Fruit fly (Drosophila melanogaster): Measurements from ENCODE around the gene CG13760.
"Not testable (repeated sequence)": the region's sequence is repeated elsewhere in the genome, so short reads cannot be mapped to it uniquely, and the experiment has no call there.

Gene CG13760

DNA sequence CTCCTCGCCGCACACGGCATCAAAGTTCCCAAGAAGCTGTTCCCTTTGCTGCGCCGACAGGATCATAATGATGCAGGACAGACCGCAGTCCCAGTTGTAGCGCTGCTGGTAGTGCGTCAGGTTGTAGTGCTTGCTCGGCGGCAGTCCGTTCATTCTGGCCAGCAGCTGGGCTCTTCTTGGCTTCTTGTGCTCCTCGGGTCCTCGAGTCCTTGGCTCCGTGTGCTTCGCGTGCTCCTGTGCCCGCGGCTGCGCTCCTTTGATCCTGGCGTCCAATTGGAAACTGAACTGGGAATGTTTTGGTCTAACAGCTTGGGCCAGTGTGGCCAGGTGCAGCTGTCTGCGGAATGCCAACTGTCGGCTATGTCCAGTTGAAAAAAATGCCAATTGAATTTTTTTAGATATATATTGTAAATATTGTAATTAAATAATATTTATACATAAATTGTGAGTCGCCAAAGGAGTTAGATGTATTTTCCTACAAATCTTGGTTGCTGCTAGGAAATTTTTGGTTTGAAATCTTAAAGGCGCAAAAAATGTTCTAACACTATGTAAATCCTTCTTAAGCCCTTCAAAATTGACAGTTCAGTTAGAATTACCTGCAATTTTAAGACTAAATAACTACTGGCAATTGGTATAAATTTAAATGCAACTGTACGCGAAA, at the start of gene CG13760:
Gene CG13760 (minus strand): TSS at position 645 of the 661 bp plus-strand sequence.
- TF ChIP-seq CG17801 (GFP tag; optimal IDR thresholded peaks at IDR 0.05; ENCODE audit: partially characterized antibody): no peak

DNA sequence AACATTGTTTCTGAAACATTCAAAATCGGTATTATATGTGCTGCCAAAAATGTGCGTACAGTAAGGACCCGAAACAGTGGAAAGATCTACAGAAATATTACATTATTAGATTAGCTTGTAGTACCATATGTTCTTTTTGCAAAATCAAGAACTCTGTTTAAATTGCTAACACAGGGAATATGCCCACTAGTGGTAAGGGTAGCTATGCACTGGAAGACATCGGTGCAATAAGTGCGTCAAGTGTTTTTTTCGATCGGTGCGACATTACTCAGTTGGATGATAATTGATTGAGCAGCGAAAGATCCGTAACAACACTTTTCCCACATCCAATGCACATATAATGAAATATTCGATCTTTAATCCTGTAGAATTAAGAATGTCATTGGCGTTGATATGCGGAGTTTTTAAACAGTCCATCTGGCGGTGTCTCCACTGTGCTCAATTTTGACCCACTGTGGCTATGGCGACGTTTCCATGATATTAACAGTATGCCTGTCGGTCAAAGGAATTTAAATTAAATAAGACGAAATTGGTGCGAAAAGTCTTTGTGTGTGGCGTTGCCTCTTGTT, 49.7 kb upstream of the CG13760 start:
- TF ChIP-seq CG17801 (GFP tag; optimal IDR thresholded peaks at IDR 0.05; ENCODE audit: partially characterized antibody): no peak

DNA sequence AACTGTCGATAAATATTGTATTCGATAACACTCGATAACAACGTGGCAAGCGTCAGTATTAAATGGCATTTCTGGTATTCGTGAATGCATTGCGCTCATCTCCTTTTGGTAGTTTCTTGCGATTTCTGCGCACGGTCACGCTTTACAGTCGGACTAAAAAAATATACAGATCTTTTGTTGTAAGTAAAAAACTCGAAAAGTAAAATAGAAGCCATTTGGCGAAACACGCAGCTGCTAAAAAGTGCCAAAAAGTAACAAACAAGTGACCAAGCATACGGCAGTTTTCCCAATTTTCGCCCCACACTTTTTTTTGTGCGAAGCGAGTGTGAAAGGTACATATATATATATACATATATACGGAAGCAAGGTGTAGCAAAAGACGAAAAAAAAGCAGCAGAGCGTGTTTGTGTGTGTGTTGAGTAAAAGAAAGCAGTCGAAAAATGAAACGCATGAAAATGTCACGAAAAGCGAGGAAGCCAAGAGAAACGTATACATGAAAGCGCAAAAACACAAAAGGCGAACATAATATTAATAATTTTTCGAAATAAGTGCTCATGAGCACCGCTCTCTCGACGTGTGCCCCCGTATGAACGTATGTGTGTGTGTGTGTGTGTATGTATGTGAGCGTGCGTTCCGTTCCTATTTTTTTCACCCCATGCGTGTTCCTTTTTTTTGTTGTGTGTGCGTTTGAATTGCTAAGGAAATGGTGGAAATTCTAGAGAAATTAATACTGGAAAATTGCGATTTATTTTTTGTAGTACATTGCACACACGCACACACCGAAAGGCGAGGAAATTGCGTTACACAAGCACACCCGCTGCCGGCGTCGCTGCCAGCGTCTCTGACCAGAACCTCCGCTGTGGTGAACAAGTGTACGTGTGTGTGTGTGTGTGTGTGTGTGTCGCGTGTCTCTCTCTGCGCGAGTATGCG, 48.6 kb upstream of the CG13760 start, which contains the start of gene sgg:
Gene sgg (plus strand): TSS at position 106 of the 930 bp plus-strand sequence.
- peak; percentile 13 for TF ChIP-seq CG17801 (GFP tag; optimal IDR thresholded peaks at IDR 0.05; ENCODE audit: partially characterized antibody)

DNA sequence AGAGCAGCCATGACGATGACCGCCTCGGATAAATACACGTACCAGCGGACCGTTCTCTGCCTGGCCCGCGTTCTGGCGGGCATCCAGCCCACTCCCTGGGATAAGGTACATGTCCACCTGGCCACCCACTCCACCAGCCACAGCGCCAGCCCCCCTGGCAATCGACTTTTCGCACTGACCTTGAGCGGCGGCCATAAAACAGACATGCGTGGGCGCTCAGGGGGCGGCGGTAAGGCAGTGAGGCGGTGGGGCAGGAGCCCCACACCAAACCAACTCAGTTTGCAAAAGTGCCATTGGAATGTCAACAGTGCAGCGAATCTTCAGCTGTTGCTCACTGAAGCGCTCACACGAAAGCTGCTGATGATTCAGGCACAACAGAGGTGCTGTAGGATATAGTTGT, 39.5 kb upstream of the CG13760 start:
- no peak for TF ChIP-seq CG17801 (GFP tag; optimal IDR thresholded peaks at IDR 0.05; ENCODE audit: partially characterized antibody)

DNA sequence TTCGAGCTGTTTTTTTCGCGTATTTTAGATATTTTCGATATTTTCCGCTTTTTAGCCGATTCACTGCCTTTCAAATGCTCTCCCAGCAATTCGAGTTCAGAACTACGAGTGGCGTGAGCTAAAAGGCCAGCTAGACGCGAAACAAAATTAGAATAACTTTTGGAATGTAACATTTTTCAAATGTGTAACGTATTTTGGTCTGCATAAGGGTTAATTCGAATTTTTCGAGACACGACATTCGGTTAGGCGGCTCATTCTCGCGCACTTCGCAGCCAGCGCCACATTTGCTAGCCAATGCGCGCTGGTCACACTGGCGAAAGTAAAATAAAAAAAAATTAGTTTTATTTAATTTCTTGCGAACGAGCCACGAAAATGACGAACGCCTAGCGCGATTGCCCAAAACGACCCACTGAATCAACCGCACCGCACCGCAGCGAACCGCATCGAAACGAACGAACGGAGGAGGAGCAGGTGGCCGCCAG, 39.1 kb upstream of the CG13760 start, which contains the start of the genes brv3 and Pi4KIIIalpha:
Gene brv3 (minus strand): TSS at position 51 of the 482 bp plus-strand sequence.
Gene Pi4KIIIalpha (plus strand): TSS at position 280 of the 482 bp plus-strand sequence.
- TF ChIP-seq CG17801 (GFP tag; optimal IDR thresholded peaks at IDR 0.05; ENCODE audit: partially characterized antibody): no peak

DNA sequence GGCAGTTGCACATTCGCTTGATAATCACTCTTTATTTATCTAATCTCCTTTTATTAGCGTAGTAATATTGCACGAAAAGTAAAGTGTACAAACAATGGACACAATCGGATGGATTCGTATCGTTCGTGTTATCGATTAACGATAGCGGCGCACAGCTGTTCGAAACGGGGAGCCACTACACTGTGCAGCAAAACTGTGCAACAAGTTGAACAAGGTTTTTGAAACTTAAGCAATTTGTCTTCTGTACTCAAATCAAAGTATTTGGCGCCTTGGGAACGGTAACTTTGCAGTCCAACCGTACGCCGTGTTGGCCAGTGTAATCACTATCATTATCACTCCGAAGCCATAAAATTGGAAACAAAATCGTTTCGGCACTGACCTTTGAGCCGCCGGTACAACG, 34.2 kb upstream of the CG13760 start, which contains the start of the genes Tsp3A and Seipin:
Gene Tsp3A (minus strand): TSS at position 88 of the 400 bp plus-strand sequence.
Gene Seipin (plus strand): TSS at position 149 of the 400 bp plus-strand sequence.
- TF ChIP-seq CG17801 (GFP tag; optimal IDR thresholded peaks at IDR 0.05; ENCODE audit: partially characterized antibody): peak; percentile 82

DNA sequence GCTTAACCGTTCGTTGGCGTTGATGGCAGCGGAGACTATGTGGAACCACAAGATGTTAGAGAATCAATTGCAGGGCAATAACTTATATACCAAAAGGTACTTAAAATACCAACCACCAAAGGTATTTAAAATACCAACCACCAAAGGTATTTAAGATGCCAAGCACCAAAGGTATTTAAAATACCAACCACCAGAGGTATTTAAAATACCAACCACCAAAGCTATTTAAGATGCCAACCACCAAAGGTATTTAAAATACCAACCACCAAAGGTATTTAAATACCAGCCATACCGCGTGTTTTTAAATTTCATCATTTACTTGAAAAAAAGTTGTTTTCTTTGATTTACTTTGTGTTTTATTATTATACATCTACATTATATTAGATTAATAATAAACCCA, 31.9 kb upstream of the CG13760 start:
- no peak for TF ChIP-seq CG17801 (GFP tag; optimal IDR thresholded peaks at IDR 0.05; ENCODE audit: partially characterized antibody)

DNA sequence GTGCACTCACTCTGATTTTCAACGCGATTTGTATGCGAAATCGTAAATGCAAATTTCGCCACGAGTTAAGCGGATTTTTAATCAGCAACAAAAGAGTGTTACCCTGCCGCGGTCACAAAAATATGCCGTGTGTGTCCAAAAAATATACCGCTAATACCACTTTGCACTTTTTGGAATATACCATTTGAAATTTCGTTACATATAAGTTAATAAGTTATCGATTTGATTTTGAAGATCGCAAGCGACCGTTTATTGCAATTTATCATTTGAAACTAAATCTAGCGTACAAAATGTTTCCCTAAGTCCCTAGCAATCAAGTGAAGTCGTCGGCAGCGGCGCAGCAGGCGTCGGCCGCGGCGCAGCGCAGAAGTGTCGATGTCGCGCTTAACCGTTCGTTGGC, 24.7 kb upstream of the CG13760 start, which contains the start of gene eIF3g1:
Gene eIF3g1 (minus strand): TSS at position 101 of the 400 bp plus-strand sequence.
- TF ChIP-seq CG17801 (GFP tag; optimal IDR thresholded peaks at IDR 0.05; ENCODE audit: partially characterized antibody): not testable (repeated sequence)

DNA sequence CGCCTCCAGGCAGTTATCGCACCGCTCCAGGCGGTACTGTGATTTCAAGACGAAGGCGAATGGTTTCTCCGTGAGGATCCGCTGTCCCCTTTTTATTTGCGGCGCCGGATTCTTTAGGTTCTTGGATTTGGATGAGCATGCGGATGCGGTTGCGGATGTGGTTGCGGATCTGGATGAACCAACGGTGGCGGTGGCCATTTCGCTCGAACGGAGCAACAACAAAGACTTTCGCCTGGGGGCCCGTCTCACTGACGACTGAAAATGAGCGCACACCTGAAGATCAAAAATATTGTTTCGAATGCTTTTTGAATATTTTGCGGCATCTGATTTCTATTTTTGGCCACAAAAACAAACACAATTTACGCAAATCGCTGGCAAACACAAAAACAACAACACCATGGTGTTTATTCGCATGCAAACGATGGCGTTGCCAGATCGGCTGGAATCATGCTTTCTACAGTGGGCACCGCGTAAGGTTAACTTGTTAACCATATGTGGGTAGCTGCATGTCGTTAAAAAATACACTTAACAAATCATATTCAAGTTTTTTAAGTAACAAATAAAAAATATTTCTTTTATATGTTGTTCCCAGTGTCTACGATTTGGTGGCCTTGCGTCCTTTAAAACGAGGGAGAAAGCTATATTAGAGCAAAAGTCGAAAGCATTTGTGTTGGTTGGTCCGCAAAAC, 23.1 kb upstream of the CG13760 start, which contains the start of gene Smyd3:
Gene Smyd3 (minus strand): TSS at position 407 of the 688 bp plus-strand sequence.
- TF ChIP-seq CG17801 (GFP tag; optimal IDR thresholded peaks at IDR 0.05; ENCODE audit: partially characterized antibody): peak; percentile 80

DNA sequence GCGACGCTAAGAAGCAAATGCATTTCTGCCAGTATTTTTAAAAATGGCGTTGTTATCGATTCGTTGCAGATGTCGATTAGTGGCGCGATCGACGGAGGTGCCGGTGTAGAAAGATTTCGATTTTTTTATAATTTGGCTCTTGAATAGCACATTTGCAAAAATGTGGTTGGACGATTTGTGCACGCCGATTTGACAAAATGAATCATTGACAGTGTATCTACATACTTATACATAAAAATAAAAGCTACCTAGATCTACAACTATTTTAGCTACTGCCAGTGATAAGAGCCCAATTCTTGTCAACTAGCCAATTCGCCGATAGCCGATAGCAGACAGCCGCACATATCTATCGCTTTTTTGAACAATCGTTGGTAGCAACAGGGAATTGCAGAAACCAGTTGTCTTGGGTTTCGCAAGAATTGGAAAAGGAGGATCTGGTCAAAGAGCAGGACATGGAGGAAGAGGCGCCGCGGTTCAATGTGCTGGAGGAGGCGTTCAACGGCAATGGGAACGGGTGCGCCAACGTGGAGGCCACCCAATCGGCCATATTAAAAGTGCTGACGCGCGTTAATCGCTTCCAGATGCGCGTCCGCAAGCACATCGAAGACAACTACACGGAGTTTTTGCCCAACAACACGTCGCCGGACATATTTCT, 18.5 kb upstream of the CG13760 start, which contains the start of the genes Klp3A and Zw10:
Gene Klp3A (minus strand): TSS at position 202 of the 655 bp plus-strand sequence.
Gene Zw10 (plus strand): TSS at position 347 of the 655 bp plus-strand sequence.
- peak; percentile 32 for TF ChIP-seq CG17801 (GFP tag; optimal IDR thresholded peaks at IDR 0.05; ENCODE audit: partially characterized antibody)

DNA sequence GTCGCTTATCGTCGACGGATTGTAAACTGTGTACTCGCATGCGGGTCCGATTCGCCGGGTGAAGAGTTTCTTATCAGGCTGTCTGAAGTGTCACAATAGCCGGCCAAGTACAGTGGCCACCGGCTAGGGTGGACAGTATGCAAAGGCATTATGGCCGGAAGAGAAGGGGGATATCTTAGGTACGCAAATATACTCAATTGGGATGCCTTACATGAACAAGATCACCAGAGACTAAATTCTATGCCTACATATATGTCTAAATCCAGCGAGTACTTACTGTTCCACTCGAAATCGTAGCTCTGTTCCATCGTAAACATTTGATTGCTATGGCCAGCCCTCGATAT, 8.2 kb upstream of the CG13760 start:
- TF ChIP-seq CG17801 (GFP tag; optimal IDR thresholded peaks at IDR 0.05; ENCODE audit: partially characterized antibody): peak; percentile 77

DNA sequence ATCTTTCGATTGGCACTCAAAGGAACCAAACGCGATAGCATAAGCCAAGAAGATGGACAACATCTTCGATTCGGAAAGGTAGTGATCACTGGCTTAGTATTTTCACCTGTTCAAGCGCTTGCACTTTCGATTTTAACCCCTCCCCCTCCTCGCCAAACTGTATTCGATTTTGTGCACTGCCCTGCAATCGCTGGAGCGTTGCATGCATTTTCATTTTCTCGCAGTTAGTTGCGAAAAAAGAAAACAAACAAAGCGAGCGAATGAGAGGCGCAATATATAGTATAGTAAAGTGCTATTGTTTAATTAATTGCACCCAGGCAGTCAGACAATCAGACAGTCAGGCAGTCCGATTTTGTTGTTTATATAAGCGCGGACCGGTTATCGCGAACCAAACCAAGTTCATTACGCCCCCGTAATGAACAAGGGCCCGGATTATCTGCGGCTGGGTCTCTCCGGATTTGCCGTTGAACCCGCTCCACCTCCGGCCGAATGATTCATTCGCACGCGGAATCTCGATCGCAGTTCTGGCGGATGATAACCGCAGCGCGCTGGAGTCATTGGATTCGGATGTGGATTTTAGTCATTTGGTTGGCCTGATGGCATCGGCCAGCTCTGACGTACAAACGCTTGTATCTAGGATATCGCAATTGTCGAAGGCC, 7.7 kb upstream of the CG13760 start:
- TF ChIP-seq CG17801 (GFP tag; optimal IDR thresholded peaks at IDR 0.05; ENCODE audit: partially characterized antibody): no peak

DNA sequence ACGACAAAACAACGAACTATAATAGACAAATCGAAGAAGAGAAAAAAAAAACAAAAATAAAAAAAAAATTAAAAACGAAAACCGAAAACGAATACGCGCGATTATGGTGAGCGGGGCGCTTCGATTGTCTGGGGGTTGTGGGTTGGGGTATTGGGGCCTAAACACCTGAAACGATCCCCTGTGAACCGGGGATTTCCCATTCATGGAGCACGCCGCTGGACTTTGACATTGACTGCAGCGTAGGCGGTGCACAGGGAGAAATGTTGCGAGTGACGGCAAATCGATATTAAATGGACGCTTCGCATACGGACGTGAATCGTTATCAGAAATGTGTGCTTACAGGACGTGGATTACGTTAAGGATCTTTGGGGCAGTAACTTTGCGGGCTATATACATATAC, 6.7 kb upstream of the CG13760 start:
- TF ChIP-seq CG17801 (GFP tag; optimal IDR thresholded peaks at IDR 0.05; ENCODE audit: partially characterized antibody): no peak
